Fruit fly (Drosophila melanogaster): ENCODE data around the gene CG3386.

The CG3386 gene

dm6 chr3L:680258-680657 is 2.0 kb downstream of the CG3386 start, which contains the start of gene CG17129 (continued):
- TF ChIP-seq stwl (tag; optimal IDR thresholded peaks at IDR 0.05) (peak; percentile 68), CG12219 (GFP tag; optimal IDR thresholded peaks at IDR 0.05) (peak; percentile 34), sens-2 (GFP tag; IDR thresholded peaks at IDR 0.05) (no peak), gcm2 (GFP tag; optimal IDR thresholded peaks at IDR 0.05) (peak; percentile 43), CG10654 (GFP tag; optimal IDR thresholded peaks at IDR 0.05) (peak; percentile 66), CG10267 (tag; optimal IDR thresholded peaks at IDR 0.05) (peak; percentile 89), cato (GFP tag; optimal IDR thresholded peaks at IDR 0.05; ENCODE audit: borderline replicate concordance) (peak; percentile 28), BEAF-32 (GFP tag; optimal IDR thresholded peaks at IDR 0.05) (peak; percentile 91), rib (GFP tag; IDR thresholded peaks at IDR 0.05) (peak; percentile 43; the same call in 1 of the 2 replicates), gt (GFP tag; IDR thresholded peaks at IDR 0.05) (no peak), trh (GFP tag; optimal IDR thresholded peaks at IDR 0.05) (peak; percentile 47), ems (GFP tag; optimal IDR thresholded peaks at IDR 0.05) (no peak), sob (GFP tag; IDR thresholded peaks at IDR 0.05) (peak; percentile 88), Lpt (GFP tag; optimal IDR thresholded peaks at IDR 0.05) (no peak), PHDP (tag; optimal IDR thresholded peaks at IDR 0.05) (no peak), CG3281 (GFP tag; optimal IDR thresholded peaks at IDR 0.05) (peak; percentile 84), Xrp1 (GFP tag; IDR thresholded peaks at IDR 0.05) (peak; percentile 87), CG2889 (GFP tag; IDR thresholded peaks at IDR 0.05) (no peak), CG8924 (tag; optimal IDR thresholded peaks at IDR 0.05) (peak; percentile 67), CG6654 (GFP tag; optimal IDR thresholded peaks at IDR 0.05) (no peak), Med (GFP tag) (peak; percentile 97), Camta (GFP tag; optimal IDR thresholded peaks at IDR 0.05) (peak; percentile 74), GATAe (GFP tag; conservative IDR thresholded peaks at IDR 0.05) (0 out of 2 replicates have a peak, but pooled peaks have one; percentile 24), CG34224 (GFP tag; IDR thresholded peaks at IDR 0.05; ENCODE audit: partially characterized antibody) (peak; percentile 97), ap (GFP tag; IDR thresholded peaks at IDR 0.05) (peak; percentile 8; the same call in 1 of the 2 replicates), B-H2 (GFP tag; optimal IDR thresholded peaks at IDR 0.05) (peak; percentile 27), Oli (tag; optimal IDR thresholded peaks at IDR 0.05) (peak; percentile 55), Gsc (GFP tag; IDR thresholded peaks at IDR 0.05) (peak; percentile 48; the same call in 1 of the 2 replicates), CG11398 (GFP tag; optimal IDR thresholded peaks at IDR 0.05) (peak; percentile 68), Elba2 (GFP tag; optimal IDR thresholded peaks at IDR 0.05) (peak; percentile 48), jigr1 (GFP tag; IDR thresholded peaks at IDR 0.05) (no peak), CrebB (tag; optimal IDR thresholded peaks at IDR 0.05) (peak; percentile 66), jumu (GFP tag; optimal IDR thresholded peaks at IDR 0.05) (peak; percentile 87), inv (GFP tag; IDR thresholded peaks at IDR 0.05; ENCODE audit: partially characterized antibody) (peak; percentile 91), CG2875 (GFP tag; optimal IDR thresholded peaks at IDR 0.05) (peak; percentile 27), h (optimal IDR thresholded peaks at IDR 0.05) (no peak), CG32767 (GFP tag; IDR thresholded peaks at IDR 0.05) (0 out of 2 replicates have a peak, but pooled peaks have one; percentile 41), CG17328 (GFP tag; IDR thresholded peaks at IDR 0.05) (peak; percentile 76), amos (GFP tag; IDR thresholded peaks at IDR 0.05; ENCODE audit: partially characterized antibody) (peak; percentile 87), crp (GFP tag; optimal IDR thresholded peaks at IDR 0.05) (peak in 1 of 2 experiments; percentile 41), CoRest (tag; optimal IDR thresholded peaks at IDR 0.05) (peak; percentile 79), caup (GFP tag; optimal IDR thresholded peaks at IDR 0.05; ENCODE audit: severe bottlenecking) (peak; percentile 59), org-1 (GFP tag; optimal IDR thresholded peaks at IDR 0.05) (peak; percentile 29), CG6813 (GFP tag; optimal IDR thresholded peaks at IDR 0.05) (peak; percentile 45), Bgb (GFP tag; IDR thresholded peaks at IDR 0.05; ENCODE audit: partially characterized antibody) (peak; percentile 95), CG12104 (GFP tag; optimal IDR thresholded peaks at IDR 0.05) (peak; percentile 70), ranshi (GFP tag; IDR thresholded peaks at IDR 0.05) (peak; percentile 72), Eip74EF (GFP tag; optimal IDR thresholded peaks at IDR 0.05) (peak in 1 of 2 experiments; percentile 47), grau (tag; optimal IDR thresholded peaks at IDR 0.05) (peak; percentile 74), tll (GFP tag; optimal IDR thresholded peaks at IDR 0.05) (no peak)
